Worm (Caenorhabditis elegans): Measurements from ENCODE around the gene K07H8.11.

Gene K07H8.11

ce11 chrIV:8287287-8287686 is 12.2 kb upstream of the K07H8.11 start:
- no peak for TF ChIP-seq unc-62 (GFP tag; optimal IDR thresholded peaks at IDR 0.05)

- no peak for TF ChIP-seq unc-62 (GFP tag; optimal IDR thresholded peaks at IDR 0.05)
These were observed 11.2 kb upstream of the K07H8.11 start, which contains the start of gene K07H8.9 for ce11 chrIV:8286352-8286751. Gene K07H8.9 (minus strand): TSS chrIV:8286476.

- TF ChIP-seq unc-62 (GFP tag; optimal IDR thresholded peaks at IDR 0.05), result no peak
These were observed 8.1 kb upstream of the K07H8.11 start for ce11 chrIV:8283214-8283613.

ce11 chrIV:8276609-8277008 is 1.5 kb upstream of the K07H8.11 start, which contains the start of gene K07H8.12:
Gene K07H8.12 (minus strand): TSS chrIV:8276709.
- no peak for TF ChIP-seq unc-62 (GFP tag; optimal IDR thresholded peaks at IDR 0.05)

- no peak for TF ChIP-seq unc-62 (GFP tag; optimal IDR thresholded peaks at IDR 0.05)
These were observed 1.8 kb downstream of the K07H8.11 start for ce11 chrIV:8273334-8273733.

ce11 chrIV:8268024-8268423 is 7.1 kb downstream of the K07H8.11 start, which contains the start of the genes K07H8.5 and K07H8.8:
Gene K07H8.5 (plus strand): TSS chrIV:8268324.
Gene K07H8.8 (minus strand): TSS chrIV:8268412.
- TF ChIP-seq unc-62 (GFP tag; optimal IDR thresholded peaks at IDR 0.05), result no peak

- TF ChIP-seq unc-62 (GFP tag; optimal IDR thresholded peaks at IDR 0.05), result no peak
These were observed 8.8 kb downstream of the K07H8.11 start for ce11 chrIV:8266024-8266949.

ce11 chrIV:8262671-8263070 is 12.5 kb downstream of the K07H8.11 start:
- TF ChIP-seq unc-62 (GFP tag; optimal IDR thresholded peaks at IDR 0.05), result no peak

- TF ChIP-seq unc-62 (GFP tag; optimal IDR thresholded peaks at IDR 0.05), result no peak
These were observed 14.1 kb downstream of the K07H8.11 start, which contains the start of gene vit-6 for ce11 chrIV:8260848-8261638. Gene vit-6 (plus strand): TSS chrIV:8261157.

- no peak for TF ChIP-seq unc-62 (GFP tag; optimal IDR thresholded peaks at IDR 0.05)
These were observed 15.2 kb downstream of the K07H8.11 start, which contains the start of gene K07H8.7 for ce11 chrIV:8259904-8260303. Gene K07H8.7 (minus strand): TSS chrIV:8260004.

- no peak for TF ChIP-seq unc-62 (GFP tag; optimal IDR thresholded peaks at IDR 0.05)
These were observed 19.9 kb downstream of the K07H8.11 start for ce11 chrIV:8255221-8255620.

- no peak for TF ChIP-seq unc-62 (GFP tag; optimal IDR thresholded peaks at IDR 0.05)
These were observed 20.9 kb downstream of the K07H8.11 start for ce11 chrIV:8254193-8254592.

ce11 chrIV:8252856-8253255 is 22.3 kb downstream of the K07H8.11 start:
- no peak for TF ChIP-seq unc-62 (GFP tag; optimal IDR thresholded peaks at IDR 0.05)

ce11 chrIV:8251346-8251745 is 23.8 kb downstream of the K07H8.11 start:
- no peak for TF ChIP-seq unc-62 (GFP tag; optimal IDR thresholded peaks at IDR 0.05)

- no peak for TF ChIP-seq unc-62 (GFP tag; optimal IDR thresholded peaks at IDR 0.05)
These were observed 27.8 kb downstream of the K07H8.11 start for ce11 chrIV:8247341-8247740.

ce11 chrIV:8244112-8244511 is 31.0 kb downstream of the K07H8.11 start, which contains the start of gene T09A12.1:
Gene T09A12.1 (plus strand): TSS chrIV:8244412.
- no peak for TF ChIP-seq unc-62 (GFP tag; optimal IDR thresholded peaks at IDR 0.05)
